Worm (Caenorhabditis elegans): ENCODE results near the gene deg-3.
"Not testable (repeated sequence)": the region's sequence is repeated elsewhere in the genome, so short reads cannot be mapped to it uniquely, and the experiment has no call there.

DNA sequence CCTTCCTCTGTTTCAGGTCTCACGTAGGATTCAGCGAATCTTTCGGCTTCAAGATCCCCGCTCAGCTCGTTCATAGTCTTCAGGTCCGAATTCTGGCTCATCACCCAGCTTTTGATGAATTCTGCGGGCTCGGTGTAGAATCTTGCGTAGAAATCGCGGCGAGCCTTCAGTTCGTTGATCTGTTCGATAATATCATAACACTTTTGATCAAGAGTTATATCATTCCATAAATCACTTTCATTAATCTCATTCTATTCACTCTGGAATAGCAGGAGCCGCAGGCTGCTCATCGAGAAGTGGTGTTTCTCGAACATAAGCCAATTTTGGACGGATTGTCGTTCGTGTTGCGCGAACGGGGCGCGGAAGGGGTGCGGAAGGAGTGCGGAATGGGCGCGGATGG is 19.9 kb downstream of the deg-3 start, which contains the start of gene K03B8.4:
- not testable (repeated sequence) for TF ChIP-seq ama-1 (optimal IDR thresholded peaks at IDR 0.05); flt-1 (GFP tag; IDR thresholded peaks at IDR 0.05); ceh-36 (tag; optimal IDR thresholded peaks at IDR 0.05); hnd-1 (tag; optimal IDR thresholded peaks at IDR 0.05); hmg-4 (GFP tag; optimal IDR thresholded peaks at IDR 0.05)

Data from whole organism, early embryonic.